Worm (Caenorhabditis elegans) whole organism, mixed stage, embryonic: Measurements from ENCODE around the gene Y51A2A.12.

ENCODE experiments used
- M03D4.4 ChIP-seq: sonication (generic microtip); optimal IDR thresholded peaks from 2 replicates; lab custom pipeline; 2017; ENCODE audit warnings: mild to moderate bottlenecking, missing genetic modification characterization, missing compliant biosample characterization
- bed-3 ChIP-seq: fragments of 200-800 bp; sonication (Bioruptor generic); optimal IDR thresholded peaks from 3 replicates; lab custom pipeline; 2018; ENCODE audit warnings: mild to moderate bottlenecking, missing genetic modification characterization, moderate library complexity, missing compliant biosample characterization
- blmp-1 ChIP-seq: fragments of 150-350 bp; optimal IDR thresholded peaks from 2 replicates; lab custom pipeline; 2014; ENCODE audit warnings: missing biosample characterization, missing genetic modification characterization
- ceh-39 ChIP-seq: fragments of 150-350 bp; optimal IDR thresholded peaks from 2 replicates; lab custom pipeline; 2014; ENCODE audit warnings: missing biosample characterization, missing genetic modification characterization
- ceh-43 ChIP-seq: fragments of 200-800 bp; sonication (Bioruptor generic); optimal IDR thresholded peaks from 2 replicates; lab custom pipeline; 2018; ENCODE audit warnings: mild to moderate bottlenecking, missing genetic modification characterization, moderate library complexity, missing compliant biosample characterization
- ceh-83 ChIP-seq: fragments of 200-800 bp; sonication (Bioruptor generic); optimal IDR thresholded peaks from 2 replicates; lab custom pipeline; 2018; ENCODE audit warnings: mild to moderate bottlenecking, missing genetic modification characterization, missing compliant biosample characterization
- ces-1 ChIP-seq: fragments of 150-350 bp; optimal IDR thresholded peaks from 2 replicates; lab custom pipeline; 2014; ENCODE audit warnings: missing biosample characterization, missing genetic modification reagents, missing genetic modification characterization
- cnd-1 ChIP-seq: fragments of 200-800 bp; sonication (Bioruptor generic); optimal IDR thresholded peaks from 2 replicates; lab custom pipeline; 2018; ENCODE audit warnings: mild to moderate bottlenecking, missing genetic modification characterization, missing compliant biosample characterization
- elt-1 ChIP-seq: sonication (generic microtip); optimal IDR thresholded peaks from 2 replicates; lab custom pipeline; 2017; ENCODE audit warnings: missing genetic modification characterization, mild to moderate bottlenecking, missing compliant biosample characterization, antibody characterized with exemption, moderate library complexity, borderline replicate concordance; ENCODE audit not compliant: insufficient read depth
- elt-3 ChIP-seq: fragments of 150-350 bp; optimal IDR thresholded peaks from 2 replicates; lab custom pipeline; 2014; ENCODE audit warnings: missing biosample characterization, missing genetic modification characterization
- flh-1 ChIP-seq: fragments of 200-800 bp; sonication (Bioruptor generic); optimal IDR thresholded peaks from 2 replicates; lab custom pipeline; 2018; ENCODE audit warnings: mild to moderate bottlenecking, missing genetic modification characterization, moderate library complexity, missing compliant biosample characterization
- ham-2 ChIP-seq: fragments of 200-800 bp; sonication (Bioruptor generic); optimal IDR thresholded peaks from 2 replicates; lab custom pipeline; 2018; ENCODE audit warnings: mild to moderate bottlenecking, missing genetic modification characterization, missing compliant biosample characterization
- hlh-1 ChIP-seq: fragments of 150-350 bp; optimal IDR thresholded peaks from 2 replicates; lab custom pipeline; 2014; ENCODE audit warnings: missing biosample characterization, missing genetic modification reagents, missing genetic modification characterization
- lin-13 ChIP-seq: fragments of 150-350 bp; optimal IDR thresholded peaks from 2 replicates; lab custom pipeline; 2014; ENCODE audit warnings: missing biosample characterization, missing genetic modification characterization
- lin-32 ChIP-seq: fragments of 200-800 bp; sonication (Bioruptor generic); optimal IDR thresholded peaks from 2 replicates; lab custom pipeline; 2018; ENCODE audit warnings: mild to moderate bottlenecking, missing genetic modification characterization, missing compliant biosample characterization
- lsy-2 ChIP-seq: fragments of 150-350 bp; optimal IDR thresholded peaks from 2 replicates; lab custom pipeline; 2014; ENCODE audit warnings: missing biosample characterization, missing genetic modification characterization
- mab-5 ChIP-seq: fragments of 150-350 bp; optimal IDR thresholded peaks from 2 replicates; lab custom pipeline; 2014; ENCODE audit warnings: missing biosample characterization, missing genetic modification characterization
- mep-1 ChIP-seq: fragments of 150-350 bp; optimal IDR thresholded peaks from 2 replicates; lab custom pipeline; 2017; ENCODE audit warnings: missing biosample characterization, missing genetic modification reagents, missing genetic modification characterization, inconsistent platforms
- mls-2 ChIP-seq: sonication (generic microtip); optimal IDR thresholded peaks from 2 replicates; lab custom pipeline; 2016; ENCODE audit warnings: mild to moderate bottlenecking, missing genetic modification characterization, moderate library complexity, missing compliant biosample characterization
- nhr-237 ChIP-seq: fragments of 150-350 bp; optimal IDR thresholded peaks from 2 replicates; lab custom pipeline; 2014; ENCODE audit warnings: missing biosample characterization, missing genetic modification characterization
- nhr-28 ChIP-seq: fragments of 150-350 bp; optimal IDR thresholded peaks from 2 replicates; lab custom pipeline; 2014; ENCODE audit warnings: missing biosample characterization, missing genetic modification characterization
- nhr-76 ChIP-seq: sonication (generic microtip); optimal IDR thresholded peaks from 2 replicates; lab custom pipeline; 2017; ENCODE audit warnings: missing biosample characterization, missing genetic modification characterization
- pha-4 ChIP-seq: fragments of 150-350 bp; optimal IDR thresholded peaks from 2 replicates; lab custom pipeline; 2018; ENCODE audit warnings: missing biosample characterization, missing genetic modification reagents, missing genetic modification characterization
- sem-2 ChIP-seq: fragments of 200-800 bp; sonication (Bioruptor generic); optimal IDR thresholded peaks from 2 replicates; lab custom pipeline; 2018; ENCODE audit warnings: mild to moderate bottlenecking, missing genetic modification characterization, missing compliant biosample characterization
- snpc-4 ChIP-seq: fragments of 150-350 bp; optimal IDR thresholded peaks from 2 replicates; lab custom pipeline; 2014; ENCODE audit warnings: missing biosample characterization, missing genetic modification characterization
- sptf-1 ChIP-seq: sonication (generic microtip); optimal IDR thresholded peaks from 2 replicates; lab custom pipeline; 2017; ENCODE audit warnings: mild to moderate bottlenecking, missing genetic modification characterization, moderate library complexity, missing compliant biosample characterization
- tbx-8 ChIP-seq: fragments of 200-800 bp; sonication (Bioruptor generic); optimal IDR thresholded peaks from 2 replicates; lab custom pipeline; 2018; ENCODE audit warnings: mild to moderate bottlenecking, missing genetic modification characterization, moderate library complexity, missing compliant biosample characterization
- unc-120 ChIP-seq: sonication (generic microtip); optimal IDR thresholded peaks from 2 replicates; lab custom pipeline; 2017; ENCODE audit warnings: missing genetic modification characterization, missing compliant biosample characterization; ENCODE audit not compliant: poor library complexity, severe bottlenecking
- unc-39 ChIP-seq: fragments of 150-350 bp; optimal IDR thresholded peaks from 2 replicates; lab custom pipeline; 2014; ENCODE audit warnings: missing biosample characterization, missing genetic modification characterization
- unc-62 ChIP-seq: fragments of 150-350 bp; optimal IDR thresholded peaks from 2 replicates; lab custom pipeline; 2014; ENCODE audit warnings: missing biosample characterization, missing genetic modification reagents, missing genetic modification characterization
- zip-8 ChIP-seq: fragments of 150-350 bp; optimal IDR thresholded peaks from 2 replicates; lab custom pipeline; 2014; ENCODE audit warnings: missing biosample characterization, missing genetic modification characterization
- ztf-11 ChIP-seq: fragments of 150-350 bp; optimal IDR thresholded peaks from 2 replicates; lab custom pipeline; 2014; ENCODE audit warnings: missing biosample characterization, missing genetic modification characterization

Gene Y51A2A.12

ce11 chrV:18292295-18292694 is at the start of gene Y51A2A.12:
Gene Y51A2A.12, plus strand, starts transcription at chrV:18292595.
- TF ChIP-seq mab-5, result no peak
- no peak for TF ChIP-seq sptf-1 (tag; lab: Kevin White, UChicago)
- no peak for TF ChIP-seq ces-1
- no peak for TF ChIP-seq cnd-1

ce11 chrV:18243227-18243626 is 49.2 kb upstream of the Y51A2A.12 start:
- no peak for TF ChIP-seq lsy-2
- TF ChIP-seq blmp-1 (tag; lab: Kevin White, UChicago), result no peak

DNA sequence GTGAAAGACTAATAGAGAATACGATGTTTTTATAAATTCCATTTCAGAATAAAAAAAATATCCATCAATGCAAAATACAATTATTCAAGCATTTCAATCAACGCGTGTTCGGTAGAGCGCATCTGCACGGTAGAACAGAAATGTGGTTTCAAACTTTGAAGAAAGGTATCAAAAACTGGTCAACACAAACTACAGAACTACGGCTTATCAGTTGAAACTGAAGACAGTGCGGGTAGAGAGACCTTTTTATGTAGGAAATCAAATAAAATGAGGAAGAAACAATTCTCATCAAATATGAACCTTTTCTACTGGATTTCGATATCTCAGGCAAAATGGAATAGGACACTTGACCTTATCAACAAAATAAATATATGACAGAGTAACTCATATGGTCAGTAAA is 48.0 kb upstream of the Y51A2A.12 start:
- TF ChIP-seq lsy-2 (no peak), ztf-11 (tag; lab: Kevin White, UChicago) (no peak), ham-2 (GFP tag; lab: Kevin White, UChicago) (no peak), tbx-8 (GFP tag; lab: Kevin White, UChicago) (no peak), blmp-1 (tag; lab: Kevin White, UChicago) (no peak), M03D4.4 (tag; lab: Kevin White, UChicago) (no peak), snpc-4 (tag; lab: Kevin White, UChicago) (no peak), nhr-237 (tag; lab: Kevin White, UChicago) (no peak), bed-3 (GFP tag; lab: Kevin White, UChicago) (no peak), mls-2 (tag; lab: Kevin White, UChicago) (no peak), ces-1 (no peak), unc-120 (tag; lab: Kevin White, UChicago) (no peak), ceh-83 (GFP tag; lab: Kevin White, UChicago) (no peak), elt-3 (tag; lab: Kevin White, UChicago) (no peak), ceh-43 (no peak), cnd-1 (no peak), lin-13 (no peak), elt-1 (no peak)

- TF ChIP-seq unc-39 (tag; lab: Kevin White, UChicago), result no peak
- TF ChIP-seq blmp-1 (tag; lab: Kevin White, UChicago), result no peak
- no peak for TF ChIP-seq nhr-28
- no peak for TF ChIP-seq ceh-39 (tag; lab: Kevin White, UChicago)
- no peak for TF ChIP-seq mls-2 (tag; lab: Kevin White, UChicago)
- TF ChIP-seq unc-120 (tag; lab: Kevin White, UChicago), result no peak
- no peak for TF ChIP-seq ztf-11 (tag; lab: Kevin White, UChicago)
- TF ChIP-seq cnd-1, result no peak
- no peak for TF ChIP-seq mep-1 (tag; lab: Kevin White, UChicago)
- no peak for TF ChIP-seq unc-62 (GFP tag; lab: Kevin White, UChicago)
- no peak for TF ChIP-seq lin-32 (GFP tag; lab: Kevin White, UChicago)
Measured at ce11 chrV:18246077-18246476, 46.3 kb upstream of the Y51A2A.12 start.

DNA sequence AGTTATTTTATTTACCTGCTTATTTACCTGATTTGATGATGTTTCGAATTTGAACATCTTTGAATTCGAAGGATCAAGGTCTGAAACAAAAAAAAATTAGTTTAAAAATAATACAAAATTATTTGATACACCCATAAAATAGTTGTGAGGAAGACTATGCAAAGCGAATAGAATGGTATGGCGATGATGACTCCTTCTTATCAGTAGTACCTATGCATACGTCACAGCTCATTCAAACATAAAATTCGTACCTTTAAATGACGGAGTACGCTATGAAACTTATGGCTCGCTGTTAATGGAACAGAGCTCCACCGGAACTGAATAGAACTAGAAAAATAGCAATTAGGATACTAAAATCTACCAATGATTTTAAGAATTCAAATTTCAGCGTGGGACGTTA is 40.2 kb upstream of the Y51A2A.12 start, which contains the start of gene R10E8.1:
Gene R10E8.1, minus strand, starts transcription at position 178 of the 400 bp plus-strand sequence.
- TF ChIP-seq flh-1 (GFP tag; lab: Kevin White, UChicago), result no peak
- no peak for TF ChIP-seq bed-3 (GFP tag; lab: Kevin White, UChicago)
- TF ChIP-seq mls-2 (tag; lab: Kevin White, UChicago), result no peak
- TF ChIP-seq unc-62 (GFP tag; lab: Kevin White, UChicago), result no peak
- no peak for TF ChIP-seq ceh-39 (tag; lab: Kevin White, UChicago)
- no peak for TF ChIP-seq nhr-237 (tag; lab: Kevin White, UChicago)
- TF ChIP-seq, all 35 proteins: peak for 0

- TF ChIP-seq sem-2 (GFP tag; lab: Kevin White, UChicago) (no peak), sptf-1 (tag; lab: Kevin White, UChicago) (no peak), unc-39 (tag; lab: Kevin White, UChicago) (no peak), cnd-1 (no peak), ceh-83 (GFP tag; lab: Kevin White, UChicago) (no peak), zip-8 (tag; lab: Kevin White, UChicago) (no peak), pha-4 (tag; lab: Kevin White, UChicago) (no peak), nhr-76 (tag; lab: Kevin White, UChicago) (no peak), ces-1 (no peak), hlh-1 (tag; lab: Kevin White, UChicago) (no peak), ceh-39 (tag; lab: Kevin White, UChicago) (no peak), elt-1 (no peak)
Measured at ce11 chrV:18253494-18253893, 38.9 kb upstream of the Y51A2A.12 start, which contains the start of gene R10E8.2. Gene R10E8.2, plus strand, starts transcription at chrV:18253794.
